Worm (Caenorhabditis elegans) whole organism, young adult: ENCODE measurements around the gene rps-9.
"Not testable (repeated sequence)": the region's sequence is repeated elsewhere in the genome, so short reads cannot be mapped to it uniquely, and the experiment has no call there.

Source experiments
- B0035.1 ChIP-seq: sonication (generic microtip); optimal IDR thresholded peaks from 2 replicates; lab custom pipeline; 2016; ENCODE audit warnings: missing genetic modification characterization, mild to moderate bottlenecking, missing compliant biosample characterization, missing genotype, missing genetic modification reagents
- K12H6.12 ChIP-seq: fragments of 200-800 bp; sonication (Bioruptor generic); optimal IDR thresholded peaks from 2 replicates; lab custom pipeline; 2018; ENCODE audit warnings: mild to moderate bottlenecking, missing genetic modification characterization, missing compliant biosample characterization
- Y56A3A.18 ChIP-seq: fragments of 200-800 bp; sonication (Bioruptor generic); IDR thresholded peaks from 2 replicates; pipeline ENCODE4 v1.3.6; 2022; ENCODE audit warnings: missing genetic modification reagents, missing genetic modification characterization, missing compliant biosample characterization
- Y67H2A.10 ChIP-seq: fragments of 200-800 bp; sonication (Bioruptor generic); conservative IDR thresholded peaks from 2 replicates; pipeline ENCODE4 v1.3.6; 2022; ENCODE audit warnings: missing genetic modification reagents, missing genetic modification characterization, missing compliant biosample characterization
- ZK185.1 ChIP-seq: sonication (generic microtip); optimal IDR thresholded peaks from 2 replicates; lab custom pipeline; 2016; ENCODE audit warnings: mild to moderate bottlenecking, missing genetic modification characterization, missing compliant biosample characterization; ENCODE audit not compliant: poor library complexity, severe bottlenecking
- aptf-2 ChIP-seq: fragments of 200-800 bp; sonication (Bioruptor generic); conservative IDR thresholded peaks from 2 replicates; pipeline ENCODE4 v1.3.6; 2022; ENCODE audit warnings: missing genetic modification reagents, missing genetic modification characterization, missing compliant biosample characterization
- atf-7 ChIP-seq: sonication (generic microtip); optimal IDR thresholded peaks from 2 replicates; lab custom pipeline; 2017; ENCODE audit warnings: mild to moderate bottlenecking, missing genetic modification characterization, missing compliant biosample characterization
- attf-5 ChIP-seq: fragments of 200-800 bp; sonication (Bioruptor generic); optimal IDR thresholded peaks from 2 replicates; lab custom pipeline; 2018; ENCODE audit warnings: mild to moderate bottlenecking, missing genetic modification characterization, missing compliant biosample characterization
- bed-1 ChIP-seq: fragments of 200-800 bp; sonication (Bioruptor generic); IDR thresholded peaks from 2 replicates; pipeline ENCODE4 v1.3.6; 2022; ENCODE audit warnings: missing genetic modification reagents, missing genetic modification characterization, missing compliant biosample characterization
- ccch-3 ChIP-seq: fragments of 200-800 bp; sonication (Bioruptor generic); optimal IDR thresholded peaks from 2 replicates; lab custom pipeline; 2018; ENCODE audit warnings: mild to moderate bottlenecking, missing genetic modification characterization, missing compliant biosample characterization
- cebp-1 ChIP-seq, 2 experiments: fragments of 200-800 bp in 1 of 2; sonication (Bioruptor generic) in 1 of 2; sonication (generic microtip) in 1 of 2; IDR thresholded peaks in 1 of 2; optimal IDR thresholded peaks in 1 of 2; 2 replicates each; pipeline versions ENCODE4 v1.3.6 to Lab custom; 2017 to 2022; ENCODE audit warnings: missing compliant biosample characterization in 2 of 2, missing genetic modification characterization in 2 of 2, mild to moderate bottlenecking in 1 of 2, missing genetic modification reagents in 1 of 2, moderate library complexity in 1 of 2
- ceh-100 ChIP-seq: fragments of 200-800 bp; sonication (Bioruptor generic); IDR thresholded peaks from 2 replicates; pipeline ENCODE4 v1.3.6; 2022; ENCODE audit warnings: missing genetic modification reagents, missing genetic modification characterization, missing compliant biosample characterization
- ceh-91 ChIP-seq: fragments of 200-800 bp; sonication (Bioruptor generic); IDR thresholded peaks from 2 replicates; pipeline ENCODE4 v1.3.6; 2022; ENCODE audit warnings: missing genetic modification reagents, missing genetic modification characterization, missing compliant biosample characterization
- dox-1 ChIP-seq: fragments of 200-800 bp; sonication (Bioruptor generic); IDR thresholded peaks from 2 replicates; pipeline ENCODE4 v1.3.6; 2022; ENCODE audit warnings: missing genetic modification reagents, missing genetic modification characterization, missing compliant biosample characterization
- dpl-1 ChIP-seq: fragments of 150-350 bp; optimal IDR thresholded peaks from 2 replicates; lab custom pipeline; 2014; ENCODE audit warnings: missing biosample characterization, missing genetic modification reagents, missing genetic modification characterization
- egrh-3 ChIP-seq: fragments of 200-800 bp; sonication (Bioruptor generic); IDR thresholded peaks from 2 replicates; pipeline ENCODE4 v1.3.6; 2022; ENCODE audit warnings: missing genetic modification reagents, missing genetic modification characterization, missing compliant biosample characterization
- hlh-12 ChIP-seq: sonication (generic microtip); optimal IDR thresholded peaks from 2 replicates; lab custom pipeline; 2016; ENCODE audit warnings: missing genetic modification characterization, missing compliant biosample characterization
- hlh-26 ChIP-seq: fragments of 200-800 bp; sonication (Bioruptor generic); conservative IDR thresholded peaks from 2 replicates; pipeline ENCODE4 v1.3.6; 2022; ENCODE audit warnings: missing genetic modification reagents, missing genetic modification characterization, missing compliant biosample characterization
- hsf-1 ChIP-seq: fragments of 200-800 bp; sonication (Bioruptor generic); IDR thresholded peaks from 2 replicates; pipeline ENCODE4 v1.3.6; 2022; ENCODE audit warnings: missing genetic modification reagents, missing genetic modification characterization, missing compliant biosample characterization
- let-526 ChIP-seq: fragments of 200-800 bp; sonication (Bioruptor generic); IDR thresholded peaks from 2 replicates; pipeline ENCODE4 v1.3.6; 2022; ENCODE audit warnings: missing genetic modification reagents, missing genetic modification characterization, missing compliant biosample characterization
- let-607 ChIP-seq, 2 experiments: fragments of 200-800 bp in 1 of 2; sonication (Bioruptor generic) in 1 of 2; sonication (generic microtip) in 1 of 2; optimal IDR thresholded peaks; 2 replicates each; lab custom pipeline; 2016 to 2018; ENCODE audit warnings: mild to moderate bottlenecking in 2 of 2, missing compliant biosample characterization in 2 of 2, missing genetic modification characterization in 2 of 2, moderate library complexity in 2 of 2, missing genotype in 1 of 2
- lir-1 ChIP-seq: fragments of 200-800 bp; sonication (Bioruptor generic); conservative IDR thresholded peaks from 2 replicates; pipeline ENCODE4 v1.3.6; 2022; ENCODE audit warnings: missing genetic modification reagents, missing genetic modification characterization, missing compliant biosample characterization
- lsl-1 ChIP-seq: fragments of 200-800 bp; sonication (Bioruptor generic); optimal IDR thresholded peaks from 2 replicates; lab custom pipeline; 2018; ENCODE audit warnings: mild to moderate bottlenecking, missing genetic modification characterization, moderate library complexity, missing compliant biosample characterization
- madf-8 ChIP-seq: fragments of 200-800 bp; sonication (Bioruptor generic); conservative IDR thresholded peaks from 2 replicates; pipeline ENCODE4 v1.3.6; 2022; ENCODE audit warnings: missing genetic modification reagents, missing genetic modification characterization, missing compliant biosample characterization
- mcd-1 ChIP-seq: fragments of 200-800 bp; sonication (Bioruptor generic); IDR thresholded peaks from 2 replicates; pipeline ENCODE4 v1.3.6; 2022; ENCODE audit warnings: missing genetic modification reagents, missing genetic modification characterization, missing compliant biosample characterization
- rec-8 ChIP-seq, 2 experiments: sonication (generic microtip); optimal IDR thresholded peaks; 2 replicates each; lab custom pipeline; 2016; ENCODE audit warnings: mild to moderate bottlenecking in 2 of 2, missing genetic modification characterization in 2 of 2, missing genetic modification reagents in 2 of 2, missing genotype in 2 of 2, missing biosample characterization in 1 of 2, missing compliant biosample characterization in 1 of 2, moderate library complexity in 1 of 2
- sdz-38 ChIP-seq: sonication (generic microtip); optimal IDR thresholded peaks from 2 replicates; lab custom pipeline; 2016; ENCODE audit warnings: missing genotype, missing genetic modification characterization, missing compliant biosample characterization
- snpc-3.4 ChIP-seq: sonication (generic microtip); optimal IDR thresholded peaks from 2 replicates; lab custom pipeline; 2017; ENCODE audit warnings: missing genetic modification characterization, mild to moderate bottlenecking, missing compliant biosample characterization, antibody characterized with exemption, moderate library complexity, missing genotype, missing genetic modification reagents
- snpc-4 ChIP-seq, 5 experiments: fragments of 150-350 bp in 1 of 5; sonication (generic microtip) in 4 of 5; optimal IDR thresholded peaks; 2 replicates each; lab custom pipeline; 2014 to 2018; ENCODE audit warnings: missing genetic modification characterization in 5 of 5, missing biosample characterization in 3 of 5, antibody characterized with exemption in 2 of 5, mild to moderate bottlenecking in 2 of 5, missing compliant biosample characterization in 2 of 5, missing genotype in 2 of 5, moderate library complexity in 2 of 5, missing genetic modification reagents in 1 of 5
- ztf-18 ChIP-seq: sonication (generic microtip); optimal IDR thresholded peaks from 2 replicates; lab custom pipeline; 2016; ENCODE audit warnings: missing genotype, mild to moderate bottlenecking, missing genetic modification characterization, missing compliant biosample characterization
- ztf-3 ChIP-seq: fragments of 200-800 bp; sonication (Bioruptor generic); optimal IDR thresholded peaks from 2 replicates; lab custom pipeline; 2018; ENCODE audit warnings: mild to moderate bottlenecking, missing genetic modification characterization, missing compliant biosample characterization

Gene rps-9

ce11 chrII:11126312-11127000, at the start of gene rps-9, which contains the start of gene lsm-1 (continued):
- TF ChIP-seq snpc-4 (GFP tag; optimal IDR thresholded peaks at IDR 0.05; lab: Kevin White, UChicago) (no peak), snpc-4 (tag; optimal IDR thresholded peaks at IDR 0.05; lab: Kevin White, UChicago) (peak in 2 of 4 experiments; percentile 39 to 46), lsl-1 (peak; percentile 85), Y56A3A.18 (GFP tag; lab: Robert Waterston, UW) (no peak), atf-7 (tag; lab: Kevin White, UChicago) (no peak), bed-1 (GFP tag; lab: Robert Waterston, UW) (no peak), aptf-2 (GFP tag; lab: Robert Waterston, UW) (no peak), rec-8 (tag; optimal IDR thresholded peaks at IDR 0.05; lab: Kevin White, UChicago) (no peak), K12H6.12 (tag; lab: Kevin White, UChicago) (no peak), snpc-3.4 (tag; lab: Kevin White, UChicago) (no peak), ztf-3 (GFP tag; lab: Kevin White, UChicago) (no peak), mcd-1 (peak; percentile 69), lir-1 (GFP tag; lab: Robert Waterston, UW) (no peak), let-526 (GFP tag; lab: Robert Waterston, UW) (no peak), ceh-91 (GFP tag; lab: Robert Waterston, UW) (peak; percentile 70), cebp-1 (GFP tag; IDR thresholded peaks at IDR 0.05; lab: Robert Waterston, UW) (no peak), cebp-1 (tag; optimal IDR thresholded peaks at IDR 0.05; lab: Kevin White, UChicago) (peak; percentile 11), hsf-1 (GFP tag; lab: Robert Waterston, UW) (no peak), hlh-12 (tag; lab: Kevin White, UChicago) (no peak), dpl-1 (GFP tag; lab: Kevin White, UChicago) (no peak), sdz-38 (no peak), Y67H2A.10 (GFP tag; lab: Robert Waterston, UW) (no peak), B0035.1 (tag; lab: Kevin White, UChicago) (no peak), ZK185.1 (tag; lab: Kevin White, UChicago) (peak; percentile 41), hlh-26 (GFP tag; lab: Robert Waterston, UW) (no peak)
- TF ChIP-seq, all 124 proteins: peak for 24

ce11 chrII:11175347-11175746, 49.2 kb upstream of the rps-9 start:
- TF ChIP-seq ccch-3 (GFP tag; lab: Kevin White, UChicago) (no peak), ztf-18 (tag; lab: Kevin White, UChicago) (no peak), egrh-3 (GFP tag; lab: Robert Waterston, UW) (no peak), hsf-1 (GFP tag; lab: Robert Waterston, UW) (no peak), let-607 (tag; optimal IDR thresholded peaks at IDR 0.05; lab: Kevin White, UChicago) (peak in 1 of 2 experiments; percentile 74), snpc-3.4 (tag; lab: Kevin White, UChicago) (no peak), madf-8 (GFP tag; lab: Robert Waterston, UW) (no peak), mcd-1 (peak; percentile 59)
- TF ChIP-seq, all 124 proteins: peak for 2

DNA sequence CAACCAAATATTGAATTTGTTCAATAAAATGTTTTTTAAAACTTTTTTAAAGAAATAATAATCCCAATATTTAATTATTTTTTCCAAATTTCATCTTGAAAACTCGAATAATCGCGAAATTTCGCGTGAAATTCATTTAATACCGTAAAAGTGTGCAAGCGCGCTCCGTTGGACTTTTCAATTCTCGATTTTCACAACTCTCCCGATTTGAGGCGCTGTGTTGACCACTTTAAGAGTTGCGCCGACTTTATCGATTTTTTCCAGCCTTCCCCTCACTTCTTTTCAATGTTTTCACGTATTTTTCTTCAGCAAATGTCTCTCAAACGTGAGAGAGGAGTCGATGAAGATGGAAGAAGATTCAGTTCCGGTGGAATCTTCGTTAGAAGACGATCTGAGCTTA, 44.3 kb upstream of the rps-9 start:
- TF ChIP-seq mcd-1: peak; percentile 65

DNA sequence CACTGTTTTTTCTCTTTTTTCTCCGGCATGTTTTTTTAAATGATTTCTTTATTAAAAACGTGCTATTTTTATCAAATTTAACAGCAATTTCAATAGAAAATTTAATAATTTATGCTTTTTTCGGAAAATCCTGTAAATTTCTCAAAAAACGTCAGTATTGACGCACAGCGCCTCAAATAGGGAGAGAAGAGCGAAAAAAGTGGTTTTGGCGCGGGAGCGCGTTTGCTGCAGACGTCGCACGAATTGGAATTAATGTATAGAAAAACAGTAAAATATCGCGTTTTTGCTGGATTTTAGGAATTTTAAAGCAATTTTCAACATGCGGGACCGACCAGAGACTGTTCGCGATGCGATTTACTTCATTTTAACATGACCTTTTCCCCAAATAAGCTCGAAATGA, 42.7 kb upstream of the rps-9 start:
- TF ChIP-seq attf-5 (peak; percentile 35), dox-1 (peak; percentile 58), mcd-1 (peak; percentile 75), ceh-100 (GFP tag; lab: Robert Waterston, UW) (peak; percentile 80), snpc-4 (tag; optimal IDR thresholded peaks at IDR 0.05; lab: Kevin White, UChicago) (peak in 1 of 4 experiments; percentile 31)
- TF ChIP-seq snpc-4 (GFP tag; optimal IDR thresholded peaks at IDR 0.05; lab: Kevin White, UChicago): not testable (repeated sequence)
- TF ChIP-seq, all 124 proteins: peak for 5; not testable (repeated sequence) for 119
